Worm (Caenorhabditis elegans): ENCODE data around the gene srbc-51.
"Not testable (repeated sequence)": the region's sequence is repeated elsewhere in the genome, so short reads cannot be mapped to it uniquely, and the experiment has no call there.

srbc-51 gene

DNA sequence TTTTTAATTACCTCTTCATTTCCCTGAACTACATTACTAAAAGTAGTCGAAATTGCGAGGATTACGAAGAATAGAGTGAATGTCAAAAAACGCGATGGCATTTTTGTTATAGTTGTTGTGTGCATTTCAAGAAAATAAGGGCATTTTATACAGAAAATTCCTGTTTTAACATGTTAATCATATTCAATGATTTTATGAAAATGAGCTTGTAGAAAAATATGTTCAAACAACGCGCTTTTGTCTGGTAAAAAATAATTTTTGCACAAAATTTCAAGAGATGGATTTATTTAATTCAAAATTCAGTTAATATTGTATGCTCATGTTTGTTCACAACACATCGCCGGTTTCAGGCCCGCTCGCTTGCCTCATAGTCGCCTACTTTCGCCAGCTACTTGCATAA lies 28.1 kb upstream of the srbc-51 start, which contains the start of gene T26E4.10:
T26E4.10 (minus strand) TSS at position 101 of the 400 bp plus-strand sequence.
- TF ChIP-seq peb-1 (tag; optimal IDR thresholded peaks at IDR 0.05) (no peak), sma-3 (GFP tag; optimal IDR thresholded peaks at IDR 0.05) (no peak), crh-2 (tag; optimal IDR thresholded peaks at IDR 0.05) (no peak)

DNA sequence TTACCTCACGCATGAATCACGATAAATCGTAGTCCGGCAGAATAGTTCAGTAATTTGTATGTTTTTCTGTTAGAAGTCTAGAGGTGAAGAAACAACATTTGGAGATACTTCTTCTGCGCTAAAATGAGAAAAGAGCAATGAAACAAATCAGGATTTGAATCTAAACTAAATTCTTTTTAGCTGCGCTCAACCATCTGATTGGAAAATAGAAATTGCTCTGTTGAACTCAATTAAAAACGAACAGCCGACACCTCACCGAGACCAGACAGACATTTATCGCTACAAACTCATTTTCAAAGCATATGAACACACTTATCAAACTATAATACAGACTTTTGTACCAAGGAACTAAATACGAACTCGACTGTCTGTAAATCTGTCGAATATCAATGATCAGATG lies 23.6 kb upstream of the srbc-51 start, which contains the start of gene T26E4.9:
T26E4.9 (minus strand) TSS at position 101 of the 400 bp plus-strand sequence.
- TF ChIP-seq unc-55 (GFP tag; optimal IDR thresholded peaks at IDR 0.05); ceh-82 (tag; optimal IDR thresholded peaks at IDR 0.05); nhr-237 (tag; optimal IDR thresholded peaks at IDR 0.05): not testable (repeated sequence)

DNA sequence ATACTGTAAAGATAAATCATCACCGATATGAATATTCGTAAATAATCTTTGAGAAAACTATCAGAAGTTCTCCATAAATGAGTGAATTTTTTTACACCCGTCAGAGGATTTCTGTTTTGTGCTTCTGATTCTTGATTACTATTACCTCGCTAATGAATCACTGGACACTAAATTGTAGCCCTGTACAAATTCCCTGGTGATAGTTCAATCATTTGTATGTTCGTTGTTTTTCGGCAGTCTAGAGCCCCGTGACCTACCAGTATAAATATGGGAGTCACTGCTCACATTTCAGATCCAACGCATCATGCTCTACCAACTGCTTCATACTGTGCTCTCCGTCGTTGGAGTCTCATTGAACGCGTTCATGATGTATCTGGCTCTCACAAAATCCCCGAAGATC lies 23.1 kb upstream of the srbc-51 start, which contains the start of gene srd-27:
srd-27 (plus strand) TSS at position 301 of the 400 bp plus-strand sequence.
- TF ChIP-seq ztf-4 (tag; optimal IDR thresholded peaks at IDR 0.05); mdl-1 (tag; optimal IDR thresholded peaks at IDR 0.05); unc-55 (GFP tag; optimal IDR thresholded peaks at IDR 0.05): not testable (repeated sequence)

DNA sequence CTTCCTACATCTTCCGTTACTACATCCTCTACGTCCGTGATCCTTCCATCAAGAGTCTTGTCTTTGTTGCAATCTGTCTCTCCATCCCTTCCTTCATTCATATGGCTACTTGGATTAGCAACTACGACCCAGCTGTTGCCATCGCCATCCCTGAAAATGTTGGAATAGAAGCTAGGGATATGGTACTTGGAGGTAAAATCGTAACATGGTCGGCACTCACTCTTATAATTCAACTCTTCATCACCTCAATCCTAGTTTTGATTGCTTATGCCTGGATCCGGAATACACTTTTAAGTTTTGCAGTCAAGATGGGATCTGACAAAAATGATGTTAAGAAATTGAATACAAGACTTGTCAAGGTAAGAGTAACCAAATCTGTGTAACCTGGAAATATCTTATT lies 22.5 kb upstream of the srbc-51 start, which contains the start of gene T26E4.18:
T26E4.18 (minus strand) TSS at position 101 of the 400 bp plus-strand sequence.
- TF ChIP-seq gmeb-1 (tag; optimal IDR thresholded peaks at IDR 0.05); ztf-1 (GFP tag; conservative IDR thresholded peaks at IDR 0.05); ztf-4 (tag; optimal IDR thresholded peaks at IDR 0.05): not testable (repeated sequence)

DNA sequence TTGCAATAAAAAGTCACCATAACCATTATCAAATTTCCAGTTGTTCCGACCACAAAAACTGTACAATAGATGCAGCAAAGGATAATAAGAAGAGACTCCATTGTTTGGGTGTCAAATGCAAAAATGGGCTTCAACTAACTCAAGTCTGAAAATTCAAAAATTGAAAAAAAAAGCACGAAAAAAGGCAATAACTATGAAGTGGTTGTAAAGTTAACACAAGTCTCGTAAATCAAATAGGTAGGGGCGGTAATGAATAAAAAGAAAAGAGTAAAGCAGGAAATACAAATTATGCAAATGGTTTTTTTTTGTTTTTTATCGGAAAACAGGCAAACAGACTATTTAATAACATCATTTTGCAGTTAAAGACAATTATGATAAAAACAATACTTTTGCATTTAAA lies 18.8 kb upstream of the srbc-51 start, which contains the start of gene srsx-38:
srsx-38 (minus strand) TSS at position 101 of the 400 bp plus-strand sequence.
- not testable (repeated sequence) for TF ChIP-seq elt-1, nhr-129, egl-27 (tag; optimal IDR thresholded peaks at IDR 0.05)

DNA sequence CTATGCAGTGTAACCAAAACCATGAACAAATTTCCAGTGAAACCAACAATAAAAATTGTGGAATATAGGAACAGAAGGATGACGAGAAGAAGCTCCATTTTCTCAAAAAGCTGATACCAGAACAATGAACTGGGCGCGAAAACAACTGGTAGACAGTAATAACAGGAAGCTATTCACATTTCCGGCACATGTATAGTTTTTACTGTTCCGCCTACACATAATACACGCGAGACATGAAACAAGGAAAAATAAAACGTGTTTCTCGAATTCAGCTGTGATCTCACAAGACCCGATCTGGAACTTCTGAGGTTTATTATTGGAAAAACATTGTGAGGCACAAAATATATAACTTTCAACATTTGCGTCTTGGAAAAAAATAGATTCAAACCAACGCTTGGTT lies 16.7 kb upstream of the srbc-51 start, which contains the start of gene srsx-36:
srsx-36 (minus strand) TSS at position 101 of the 400 bp plus-strand sequence.
- no peak for TF ChIP-seq nhr-11 (tag; optimal IDR thresholded peaks at IDR 0.05)
- TF ChIP-seq peb-1 (tag; optimal IDR thresholded peaks at IDR 0.05): no peak
- no peak for TF ChIP-seq crh-2 (tag; optimal IDR thresholded peaks at IDR 0.05)
- TF ChIP-seq nhr-6 (tag; optimal IDR thresholded peaks at IDR 0.05): no peak
- no peak for TF ChIP-seq mbf-1 (tag; optimal IDR thresholded peaks at IDR 0.05)
- no peak for TF ChIP-seq sma-9 (GFP tag; optimal IDR thresholded peaks at IDR 0.05)
- no peak for TF ChIP-seq sma-9 (tag; optimal IDR thresholded peaks at IDR 0.05)
- no peak for TF ChIP-seq aly-2 (tag; optimal IDR thresholded peaks at IDR 0.05)
- no peak for TF ChIP-seq unc-62 (GFP tag; optimal IDR thresholded peaks at IDR 0.05)
- no peak for TF ChIP-seq nhr-21 (tag; optimal IDR thresholded peaks at IDR 0.05)

DNA sequence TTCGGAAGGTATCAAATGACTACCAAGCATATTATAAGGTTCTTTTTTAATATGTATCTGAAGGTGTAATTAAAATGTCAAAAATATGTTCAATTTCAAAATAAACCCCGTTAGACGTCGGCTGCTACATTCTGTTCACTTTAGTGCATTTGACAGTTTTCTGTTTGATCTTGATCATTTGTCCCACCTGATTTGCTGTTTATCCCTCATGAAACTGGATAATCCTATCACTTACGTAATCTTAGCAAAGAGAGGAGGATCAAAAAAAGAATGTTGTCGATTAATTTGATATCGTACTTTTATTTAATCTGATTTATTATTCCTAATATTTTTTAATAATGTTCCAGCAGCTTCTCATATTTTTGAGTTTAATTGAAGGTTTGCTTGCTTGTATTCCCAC lies 15.8 kb upstream of the srbc-51 start, which contains the start of gene F54B8.1:
F54B8.1 (plus strand) TSS at position 301 of the 400 bp plus-strand sequence.
- TF ChIP-seq zag-1 (tag; optimal IDR thresholded peaks at IDR 0.05) (no peak), lin-11 (tag; optimal IDR thresholded peaks at IDR 0.05) (no peak), unc-39 (tag; optimal IDR thresholded peaks at IDR 0.05) (no peak), nhr-25 (tag; optimal IDR thresholded peaks at IDR 0.05) (no peak), nhr-6 (tag; optimal IDR thresholded peaks at IDR 0.05) (no peak), ceh-16 (tag; optimal IDR thresholded peaks at IDR 0.05) (no peak), nhr-11 (tag; optimal IDR thresholded peaks at IDR 0.05) (no peak), crh-2 (tag; optimal IDR thresholded peaks at IDR 0.05) (no peak), mbf-1 (tag; optimal IDR thresholded peaks at IDR 0.05) (no peak), aly-2 (tag; optimal IDR thresholded peaks at IDR 0.05) (no peak), ceh-82 (tag; optimal IDR thresholded peaks at IDR 0.05) (no peak), nhr-23 (tag; optimal IDR thresholded peaks at IDR 0.05) (no peak), nhr-10 (tag; optimal IDR thresholded peaks at IDR 0.05) (no peak), lin-39 (tag; optimal IDR thresholded peaks at IDR 0.05) (no peak), elt-3 (tag; optimal IDR thresholded peaks at IDR 0.05) (no peak), sma-9 (GFP tag; optimal IDR thresholded peaks at IDR 0.05) (no peak), sma-9 (tag; optimal IDR thresholded peaks at IDR 0.05) (no peak)
